Worm (Caenorhabditis elegans): ENCODE results near the gene F58F12.4.

The F58F12.4 gene

ce11 chrII:6348360-6348759 is 38.2 kb upstream of the F58F12.4 start (continued):
- no peak for TF ChIP-seq zfp-2 (tag; optimal IDR thresholded peaks at IDR 0.05)
- TF ChIP-seq mdl-1 (tag; optimal IDR thresholded peaks at IDR 0.05): peak; percentile 71 to 92
- TF ChIP-seq gei-8 (GFP tag; optimal IDR thresholded peaks at IDR 0.05): no peak
- TF ChIP-seq arid-1 (GFP tag; conservative IDR thresholded peaks at IDR 0.05): peak; percentile 34; the same call in 1 of the 2 replicates
- no peak for TF ChIP-seq ztf-11 (tag; optimal IDR thresholded peaks at IDR 0.05)
- TF ChIP-seq jun-1 (tag; optimal IDR thresholded peaks at IDR 0.05): peak; percentile 64
- TF ChIP-seq set-16 (GFP tag; IDR thresholded peaks at IDR 0.05): peak; percentile 77
- peak; percentile 79 for TF ChIP-seq T26A8.4 (GFP tag; IDR thresholded peaks at IDR 0.05)
- no peak for TF ChIP-seq zag-1 (tag; optimal IDR thresholded peaks at IDR 0.05)
- TF ChIP-seq php-3 (GFP tag; IDR thresholded peaks at IDR 0.05): 0 out of 2 replicates have a peak, but pooled peaks have one; percentile 30
- TF ChIP-seq attf-4 (tag; optimal IDR thresholded peaks at IDR 0.05): peak; percentile 32
- no peak for TF ChIP-seq unc-39 (tag; optimal IDR thresholded peaks at IDR 0.05)
- TF ChIP-seq lin-29 (GFP tag; IDR thresholded peaks at IDR 0.05): no peak
- no peak for TF ChIP-seq ceh-44 (GFP tag; IDR thresholded peaks at IDR 0.05)
- TF ChIP-seq duxl-1 (tag; optimal IDR thresholded peaks at IDR 0.05; ENCODE audit: poor library complexity): peak; percentile 77
- peak; percentile 39 to 42 for TF ChIP-seq daf-16 (GFP tag; optimal IDR thresholded peaks at IDR 0.05)
- TF ChIP-seq daf-16 (tag; optimal IDR thresholded peaks at IDR 0.05): peak; percentile 88
- TF ChIP-seq T20F7.1 (GFP tag; optimal IDR thresholded peaks at IDR 0.05): peak; percentile 51
- TF ChIP-seq D1046.2 (GFP tag; IDR thresholded peaks at IDR 0.05): no peak
- TF ChIP-seq hmg-1.1 (GFP tag; IDR thresholded peaks at IDR 0.05): peak; percentile 92
- TF ChIP-seq egl-43 (GFP tag; IDR thresholded peaks at IDR 0.05): peak; percentile 78
- 0 out of 4 replicates have a peak, but pooled peaks of 1 of the 2 experiments have one; percentile 23 for TF ChIP-seq madf-5 (GFP tag; IDR thresholded peaks at IDR 0.05)
- TF ChIP-seq zip-11 (GFP tag; IDR thresholded peaks at IDR 0.05): no peak
- TF ChIP-seq F44E2.7 (GFP tag; IDR thresholded peaks at IDR 0.05): no peak
- peak; percentile 97 for TF ChIP-seq mxl-3 (GFP tag; optimal IDR thresholded peaks at IDR 0.05)

- TF ChIP-seq mxl-2 (GFP tag; conservative IDR thresholded peaks at IDR 0.05): no peak
- no peak for TF ChIP-seq lir-3 (tag; optimal IDR thresholded peaks at IDR 0.05)
- TF ChIP-seq vab-7 (GFP tag; IDR thresholded peaks at IDR 0.05): no peak
- TF ChIP-seq arid-1 (GFP tag; conservative IDR thresholded peaks at IDR 0.05): no peak
- TF ChIP-seq Y48G9A.11 (GFP tag; IDR thresholded peaks at IDR 0.05): no peak
- TF ChIP-seq snpc-1.2 (GFP tag; IDR thresholded peaks at IDR 0.05): no peak
- TF ChIP-seq fkh-10 (GFP tag; optimal IDR thresholded peaks at IDR 0.05): no peak
- TF ChIP-seq nhr-25 (tag; optimal IDR thresholded peaks at IDR 0.05; ENCODE audit: borderline replicate concordance, insufficient read depth): no peak
- TF ChIP-seq aha-1 (tag): no peak
These were observed 36.6 kb upstream of the F58F12.4 start for ce11 chrII:6349968-6350367.

ce11 chrII:6351887-6352286 is 34.7 kb upstream of the F58F12.4 start, which contains the start of gene C32D5.10:
TSS of gene C32D5.10 (minus strand) at chrII:6351987.
- TF ChIP-seq hlh-30 (tag; optimal IDR thresholded peaks at IDR 0.05; ENCODE audit: insufficient read depth) (no peak), zip-2 (tag; optimal IDR thresholded peaks at IDR 0.05) (no peak), F26F4.8 (GFP tag; conservative IDR thresholded peaks at IDR 0.05) (no peak), Y75B8A.6 (GFP tag; IDR thresholded peaks at IDR 0.05) (no peak)
